Worm (Caenorhabditis elegans) whole organism, late embryonic: ENCODE data around the gene srz-62.
"Not testable (repeated sequence)": the region's sequence is repeated elsewhere in the genome, so short reads cannot be mapped to it uniquely, and the experiment has no call there.

Source experiments
- C38D4.7 ChIP-seq: fragments of 200-800 bp; sonication (Bioruptor generic); optimal IDR thresholded peaks from 2 replicates; lab custom pipeline; 2018; ENCODE audit warnings: mild to moderate bottlenecking, missing genetic modification characterization, moderate library complexity, missing compliant biosample characterization
- T23F11.4 ChIP-seq: fragments of 200-800 bp; sonication (Bioruptor generic); optimal IDR thresholded peaks from 2 replicates; lab custom pipeline; 2018; ENCODE audit warnings: mild to moderate bottlenecking, missing genetic modification characterization, missing compliant biosample characterization
- ahr-1 ChIP-seq: sonication (generic microtip); optimal IDR thresholded peaks from 2 replicates; lab custom pipeline; 2016; ENCODE audit warnings: missing genetic modification characterization, missing compliant biosample characterization
- ama-1 ChIP-seq: fragments of 150-350 bp; optimal IDR thresholded peaks from 2 replicates; lab custom pipeline; 2014
- ceh-14 ChIP-seq: sonication (generic microtip); optimal IDR thresholded peaks from 2 replicates; lab custom pipeline; 2016; ENCODE audit warnings: missing genotype, missing genetic modification characterization, missing compliant biosample characterization
- ceh-18 ChIP-seq: sonication (generic microtip); optimal IDR thresholded peaks from 2 replicates; lab custom pipeline; 2016; ENCODE audit warnings: missing genetic modification characterization, missing compliant biosample characterization
- ceh-30 ChIP-seq: fragments of 150-350 bp; optimal IDR thresholded peaks from 2 replicates; lab custom pipeline; 2014; ENCODE audit warnings: missing biosample characterization, missing genetic modification characterization
- ceh-31 ChIP-seq: sonication (generic microtip); optimal IDR thresholded peaks from 2 replicates; lab custom pipeline; 2016; ENCODE audit warnings: missing genetic modification characterization, missing compliant biosample characterization
- ceh-45 ChIP-seq: fragments of 200-800 bp; sonication (Bioruptor generic); IDR thresholded peaks from 2 replicates; pipeline ENCODE4 v1.3.6; 2022; ENCODE audit warnings: missing genetic modification reagents, missing genetic modification characterization, missing compliant biosample characterization
- ceh-48 ChIP-seq: sonication (generic microtip); optimal IDR thresholded peaks from 2 replicates; lab custom pipeline; 2016; ENCODE audit warnings: missing genetic modification characterization, inconsistent platforms, missing compliant biosample characterization
- ceh-6 ChIP-seq: fragments of 200-800 bp; sonication (Bioruptor generic); optimal IDR thresholded peaks from 2 replicates; lab custom pipeline; 2018; ENCODE audit warnings: mild to moderate bottlenecking, missing genetic modification characterization, missing compliant biosample characterization
- dmd-4 ChIP-seq: sonication (generic microtip); optimal IDR thresholded peaks from 2 replicates; lab custom pipeline; 2016; ENCODE audit warnings: borderline replicate concordance, missing genetic modification characterization, missing compliant biosample characterization
- elt-4 ChIP-seq: sonication (generic microtip); optimal IDR thresholded peaks from 2 replicates; lab custom pipeline; 2016; ENCODE audit warnings: missing genetic modification characterization, missing compliant biosample characterization
- ets-4 ChIP-seq: sonication (generic microtip); optimal IDR thresholded peaks from 2 replicates; lab custom pipeline; 2016; ENCODE audit warnings: missing genetic modification characterization, missing compliant biosample characterization
- eyg-1 ChIP-seq: sonication (generic microtip); optimal IDR thresholded peaks from 2 replicates; lab custom pipeline; 2016; ENCODE audit warnings: missing genotype, missing genetic modification characterization, missing compliant biosample characterization
- gmeb-2 ChIP-seq: sonication (generic microtip); optimal IDR thresholded peaks from 2 replicates; lab custom pipeline; 2016; ENCODE audit warnings: missing genetic modification characterization, inconsistent platforms, missing compliant biosample characterization
- hlh-13 ChIP-seq: fragments of 200-800 bp; sonication (Bioruptor generic); optimal IDR thresholded peaks from 2 replicates; lab custom pipeline; 2018; ENCODE audit warnings: mild to moderate bottlenecking, missing genetic modification characterization, missing compliant biosample characterization
- hlh-6 ChIP-seq: sonication (generic microtip); optimal IDR thresholded peaks from 2 replicates; lab custom pipeline; 2016; ENCODE audit warnings: missing genotype, missing genetic modification characterization, missing compliant biosample characterization
- lin-11 ChIP-seq: fragments of 200-800 bp; sonication (Bioruptor generic); optimal IDR thresholded peaks from 2 replicates; lab custom pipeline; 2018; ENCODE audit warnings: mild to moderate bottlenecking, missing genetic modification characterization, missing compliant biosample characterization
- madf-2 ChIP-seq: sonication (generic microtip); optimal IDR thresholded peaks from 2 replicates; lab custom pipeline; 2017; ENCODE audit warnings: missing genetic modification characterization, missing compliant biosample characterization
- nhr-11 ChIP-seq: fragments of 150-350 bp; optimal IDR thresholded peaks from 2 replicates; lab custom pipeline; 2014; ENCODE audit warnings: missing biosample characterization, missing genetic modification characterization
- nhr-232 ChIP-seq: sonication (generic microtip); optimal IDR thresholded peaks from 2 replicates; lab custom pipeline; 2016; ENCODE audit warnings: missing genetic modification characterization, missing compliant biosample characterization
- pat-9 ChIP-seq: fragments of 200-800 bp; sonication (Bioruptor generic); optimal IDR thresholded peaks from 2 replicates; lab custom pipeline; 2018; ENCODE audit warnings: mild to moderate bottlenecking, missing genetic modification characterization, moderate library complexity, missing compliant biosample characterization
- pax-1 ChIP-seq: fragments of 150-350 bp; optimal IDR thresholded peaks from 2 replicates; lab custom pipeline; 2014; ENCODE audit warnings: missing biosample characterization, missing genetic modification characterization
- pha-4 ChIP-seq: fragments of 150-350 bp; optimal IDR thresholded peaks from 2 replicates; lab custom pipeline; 2018; ENCODE audit warnings: missing biosample characterization, missing genetic modification reagents, missing genetic modification characterization
- pqm-1 ChIP-seq: sonication (generic microtip); optimal IDR thresholded peaks from 2 replicates; lab custom pipeline; 2016; ENCODE audit warnings: missing genetic modification characterization, missing compliant biosample characterization
- sox-4 ChIP-seq: sonication (generic microtip); optimal IDR thresholded peaks from 2 replicates; lab custom pipeline; 2017; ENCODE audit warnings: mild to moderate bottlenecking, missing genetic modification characterization, inconsistent platforms, missing compliant biosample characterization
- syd-9 ChIP-seq: sonication (generic microtip); optimal IDR thresholded peaks from 2 replicates; lab custom pipeline; 2016; ENCODE audit warnings: mild to moderate bottlenecking, missing genetic modification characterization, moderate library complexity, missing compliant biosample characterization
- ttx-3 ChIP-seq: sonication (generic microtip); optimal IDR thresholded peaks from 2 replicates; lab custom pipeline; 2016; ENCODE audit warnings: missing genetic modification reagents, missing genetic modification characterization, missing compliant biosample characterization
- unc-3 ChIP-seq, 2 experiments: fragments of 200-800 bp in 1 of 2; sonication (Bioruptor generic) in 1 of 2; sonication (generic microtip) in 1 of 2; conservative IDR thresholded peaks in 1 of 2; optimal IDR thresholded peaks in 1 of 2; 2 replicates each; pipeline versions ENCODE4 v1.3.6 to Lab custom; 2016 to 2022; ENCODE audit warnings: missing compliant biosample characterization in 2 of 2, missing genetic modification characterization in 2 of 2, missing genetic modification reagents in 1 of 2
- unc-42 ChIP-seq: sonication (generic microtip); optimal IDR thresholded peaks from 2 replicates; lab custom pipeline; 2016; ENCODE audit warnings: missing genotype, missing genetic modification characterization, missing compliant biosample characterization
- unc-55 ChIP-seq: sonication (generic microtip); optimal IDR thresholded peaks from 2 replicates; lab custom pipeline; 2017; ENCODE audit warnings: missing biosample characterization, missing genetic modification reagents, missing genetic modification characterization
- unc-86 ChIP-seq: sonication (generic microtip); optimal IDR thresholded peaks from 2 replicates; lab custom pipeline; 2016; ENCODE audit warnings: missing genetic modification characterization, missing compliant biosample characterization
- ztf-16 ChIP-seq: sonication (generic microtip); optimal IDR thresholded peaks from 2 replicates; lab custom pipeline; 2017; ENCODE audit warnings: missing genetic modification characterization, missing compliant biosample characterization

The srz-62 gene

ce11 chrIV:3918160-3918559 is 17.9 kb downstream of the srz-62 start, which contains the start of gene F56D6.23:
F56D6.23 (plus strand) TSS chrIV:3918460.
- TF ChIP-seq pha-4 (tag; lab: Kevin White, UChicago) (no peak), ceh-48 (no peak), ceh-45 (GFP tag; lab: Robert Waterston, UW) (no peak), ceh-31 (no peak), ama-1 (lab: Kevin White, UChicago) (no peak), elt-4 (no peak), pat-9 (tag; lab: Kevin White, UChicago) (no peak), pax-1 (no peak), hlh-13 (no peak), ets-4 (no peak), ahr-1 (tag; lab: Kevin White, UChicago) (no peak), unc-55 (GFP tag; lab: Kevin White, UChicago) (no peak), lin-11 (tag; lab: Kevin White, UChicago) (no peak), ztf-16 (tag; lab: Kevin White, UChicago) (no peak), madf-2 (tag; lab: Kevin White, UChicago) (no peak), unc-86 (no peak)

ce11 chrIV:3919506-3919905 is 19.2 kb downstream of the srz-62 start, which contains the start of gene srz-19:
srz-19 (plus strand) TSS chrIV:3919806.
- TF ChIP-seq unc-42 (no peak), ttx-3 (tag; lab: Kevin White, UChicago) (no peak), dmd-4 (tag; lab: Kevin White, UChicago) (no peak)

ce11 chrIV:3921898-3922297 is 21.6 kb downstream of the srz-62 start, which contains the start of gene clec-67:
clec-67 (plus strand) TSS chrIV:3922165.
- TF ChIP-seq hlh-6 (tag; lab: Kevin White, UChicago) (no peak), ceh-30 (tag; lab: Kevin White, UChicago) (no peak), nhr-232 (tag; lab: Kevin White, UChicago) (no peak), unc-3 (GFP tag; conservative IDR thresholded peaks at IDR 0.05; lab: Robert Waterston, UW) (no peak), unc-3 (tag; optimal IDR thresholded peaks at IDR 0.05; lab: Kevin White, UChicago) (no peak), pqm-1 (tag; lab: Kevin White, UChicago) (no peak), ceh-6 (GFP tag; lab: Kevin White, UChicago) (no peak), gmeb-2 (no peak), ttx-3 (tag; lab: Kevin White, UChicago) (no peak), T23F11.4 (GFP tag; lab: Kevin White, UChicago) (no peak), C38D4.7 (GFP tag; lab: Kevin White, UChicago) (no peak), unc-86 (no peak)

DNA sequence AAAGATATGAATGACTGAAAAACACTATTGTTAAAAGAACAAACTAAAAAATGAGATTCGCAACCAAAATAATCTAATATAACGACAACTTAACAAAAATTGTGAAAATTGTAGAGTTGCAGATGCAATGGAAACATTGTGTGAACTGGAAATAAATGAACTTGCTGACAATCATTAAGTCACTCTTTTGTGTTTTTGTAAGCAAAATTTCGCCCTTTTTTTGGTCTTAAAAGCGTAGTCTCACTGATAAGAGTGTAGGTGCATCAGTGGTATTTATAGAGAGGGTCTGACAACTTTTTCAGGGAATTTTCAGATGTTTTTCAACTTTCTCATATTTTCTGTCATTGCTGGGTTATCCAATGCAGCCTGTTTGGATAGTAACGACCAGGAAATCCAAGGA is 25.8 kb downstream of the srz-62 start, which contains the start of gene clec-68:
Gene clec-68, plus strand, starts transcription at position 301 of the 400 bp plus-strand sequence.
- TF ChIP-seq ceh-14 (no peak), hlh-6 (tag; lab: Kevin White, UChicago) (no peak)
- TF ChIP-seq, all 69 proteins: peak for 0

- TF ChIP-seq nhr-232 (tag; lab: Kevin White, UChicago); ceh-18; unc-55 (GFP tag; lab: Kevin White, UChicago): not testable (repeated sequence)
These were observed 32.1 kb downstream of the srz-62 start, which contains the start of gene clec-70 for ce11 chrIV:3932408-3932807. clec-70 (plus strand) TSS chrIV:3932708.

DNA sequence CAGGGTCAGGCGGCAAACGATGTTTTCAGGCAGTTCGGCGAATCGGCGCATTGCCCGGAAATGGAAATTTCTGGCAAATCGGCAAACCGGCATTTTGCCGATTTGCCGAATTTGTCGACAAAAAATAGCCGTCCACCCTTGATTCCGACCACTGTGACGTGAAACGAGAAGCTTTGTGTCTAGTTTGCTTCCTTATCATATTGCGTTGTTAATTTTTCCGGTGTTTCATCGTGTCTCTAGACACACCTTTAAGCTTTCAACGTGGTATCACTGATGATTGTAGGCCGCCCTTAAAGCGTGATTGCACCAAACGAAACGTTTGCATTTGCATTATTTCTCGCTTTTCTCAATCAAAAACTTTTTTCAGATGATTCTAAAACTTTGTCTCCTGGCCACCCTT is 36.8 kb downstream of the srz-62 start, which contains the start of gene clec-71:
Gene clec-71, plus strand, starts transcription at position 362 of the 400 bp plus-strand sequence.
- no peak for TF ChIP-seq nhr-11 (tag; lab: Kevin White, UChicago)
- TF ChIP-seq eyg-1 (tag; lab: Kevin White, UChicago), result no peak
- TF ChIP-seq ceh-30 (tag; lab: Kevin White, UChicago), result no peak
- no peak for TF ChIP-seq syd-9
- no peak for TF ChIP-seq sox-4 (tag; lab: Kevin White, UChicago)
- TF ChIP-seq pax-1, result no peak
- no peak for TF ChIP-seq nhr-232 (tag; lab: Kevin White, UChicago)
